Worm (Caenorhabditis elegans): ENCODE measurements around the gene eat-4.

The eat-4 gene

DNA sequence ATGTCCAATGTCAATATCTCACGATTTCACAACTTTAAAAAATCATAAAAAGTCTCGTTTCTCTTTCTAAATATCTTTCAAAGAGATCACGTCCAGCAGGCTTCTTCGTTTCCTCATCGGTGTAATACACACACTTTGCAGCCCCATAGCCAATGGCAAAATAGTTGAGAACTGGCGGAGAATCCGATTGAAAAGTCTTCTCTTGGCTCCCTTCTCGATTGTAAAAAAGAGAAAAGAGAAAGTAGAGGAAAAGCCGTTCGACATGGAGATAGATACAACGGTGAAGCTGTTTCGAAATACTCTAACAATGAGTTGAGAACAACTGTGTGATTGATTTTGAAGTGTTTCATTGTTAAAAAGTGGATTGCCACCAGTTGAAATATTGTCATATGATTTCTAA lies 15.1 kb downstream of the eat-4 start:
- TF ChIP-seq Y55F3AM.14 (GFP tag; optimal IDR thresholded peaks at IDR 0.05): no peak
- TF ChIP-seq R02D3.7 (tag; optimal IDR thresholded peaks at IDR 0.05): no peak
- TF ChIP-seq sma-3 (GFP tag; optimal IDR thresholded peaks at IDR 0.05): no peak
- TF ChIP-seq ceh-82 (tag; optimal IDR thresholded peaks at IDR 0.05): no peak
- no peak for TF ChIP-seq alr-1 (tag; optimal IDR thresholded peaks at IDR 0.05)
- no peak for TF ChIP-seq aly-2 (tag; optimal IDR thresholded peaks at IDR 0.05)
- TF ChIP-seq nhr-21 (tag; optimal IDR thresholded peaks at IDR 0.05): no peak
- TF ChIP-seq unc-62 (GFP tag; optimal IDR thresholded peaks at IDR 0.05): no peak
- peak; percentile 54 for TF ChIP-seq C34F6.9 (tag; optimal IDR thresholded peaks at IDR 0.05)
- no peak for TF ChIP-seq lin-39 (tag; optimal IDR thresholded peaks at IDR 0.05)
- TF ChIP-seq mab-5 (tag; optimal IDR thresholded peaks at IDR 0.05): no peak
- TF ChIP-seq ztf-4 (tag; optimal IDR thresholded peaks at IDR 0.05): no peak
- no peak for TF ChIP-seq crh-2 (tag; optimal IDR thresholded peaks at IDR 0.05)
- TF ChIP-seq ZK546.5 (tag; optimal IDR thresholded peaks at IDR 0.05): no peak
- TF ChIP-seq zag-1 (tag; optimal IDR thresholded peaks at IDR 0.05): no peak
- TF ChIP-seq lsy-2 (tag; optimal IDR thresholded peaks at IDR 0.05): peak in 1 of 2 experiments; percentile 27
- TF ChIP-seq egl-27 (tag; optimal IDR thresholded peaks at IDR 0.05): no peak
- TF ChIP-seq nhr-77 (tag; optimal IDR thresholded peaks at IDR 0.05): no peak
- TF ChIP-seq sma-9 (GFP tag; optimal IDR thresholded peaks at IDR 0.05): no peak
- TF ChIP-seq sma-9 (tag; optimal IDR thresholded peaks at IDR 0.05): no peak
- TF ChIP-seq nhr-23 (tag; optimal IDR thresholded peaks at IDR 0.05): no peak
- no peak for TF ChIP-seq ama-1 (optimal IDR thresholded peaks at IDR 0.05)
- no peak for TF ChIP-seq elt-3 (tag; optimal IDR thresholded peaks at IDR 0.05)
- no peak for TF ChIP-seq nhr-6 (tag; optimal IDR thresholded peaks at IDR 0.05)
- TF ChIP-seq F13H6.1 (tag; optimal IDR thresholded peaks at IDR 0.05): peak; percentile 18
- TF ChIP-seq sem-4 (tag; optimal IDR thresholded peaks at IDR 0.05): no peak
- no peak for TF ChIP-seq nhr-12 (tag; optimal IDR thresholded peaks at IDR 0.05)
- peak; percentile 50 for TF ChIP-seq nhr-129 (tag; optimal IDR thresholded peaks at IDR 0.05)
- no peak for TF ChIP-seq ceh-16 (tag; optimal IDR thresholded peaks at IDR 0.05)
- TF ChIP-seq blmp-1 (tag; optimal IDR thresholded peaks at IDR 0.05; ENCODE audit: insufficient read depth): no peak
- no peak for TF ChIP-seq skn-1 (tag; optimal IDR thresholded peaks at IDR 0.05)
- no peak for TF ChIP-seq lin-13 (GFP tag; optimal IDR thresholded peaks at IDR 0.05)
- TF ChIP-seq unc-39 (tag; optimal IDR thresholded peaks at IDR 0.05): no peak

DNA sequence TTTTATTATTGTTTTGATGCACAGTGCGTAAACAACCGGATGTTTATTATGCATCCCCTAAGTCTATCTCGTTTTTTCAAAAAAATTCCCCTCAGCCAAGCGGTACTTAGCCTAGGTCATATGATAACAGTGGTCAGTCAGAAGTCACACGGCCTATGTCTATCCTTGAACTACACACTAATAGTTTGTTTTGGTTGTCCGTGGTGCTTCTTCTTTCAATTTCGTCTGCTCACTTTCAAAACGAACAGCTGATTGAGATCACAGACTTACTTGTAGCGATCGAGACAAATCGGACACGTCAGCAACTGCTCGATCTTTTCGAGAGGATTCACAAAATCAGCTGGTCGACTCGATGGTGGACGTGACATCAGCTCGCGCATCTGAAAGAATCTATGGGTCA lies 16.3 kb downstream of the eat-4 start:
- TF ChIP-seq unc-39 (tag; optimal IDR thresholded peaks at IDR 0.05): no peak
- peak in 1 of 2 experiments; percentile 20 for TF ChIP-seq lsy-2 (tag; optimal IDR thresholded peaks at IDR 0.05)
- TF ChIP-seq nhr-129 (tag; optimal IDR thresholded peaks at IDR 0.05): peak; percentile 69

DNA sequence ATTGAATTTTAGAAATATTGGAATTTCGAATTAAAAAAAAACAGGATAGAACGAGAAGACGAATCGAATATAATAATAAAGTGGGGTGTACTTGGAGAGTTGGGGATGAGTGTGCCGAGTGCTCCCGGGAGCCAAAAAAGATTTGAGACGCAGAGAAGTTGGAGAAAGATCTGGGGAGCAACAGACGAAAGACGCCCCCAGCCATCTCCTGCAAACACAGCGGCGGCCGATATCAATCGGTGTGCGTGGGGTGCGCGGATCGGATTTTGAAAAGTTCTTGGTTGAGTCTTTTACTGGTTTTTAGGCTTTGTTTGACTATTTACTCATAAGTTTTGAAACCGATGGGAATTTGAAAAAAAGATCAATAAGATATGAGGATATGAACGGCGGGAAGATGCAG lies 17.1 kb downstream of the eat-4 start, which contains the start of gene nhl-1:
Gene nhl-1, minus strand, starts transcription at position 101 of the 400 bp plus-strand sequence.
- TF ChIP-seq Y55F3AM.14 (GFP tag; optimal IDR thresholded peaks at IDR 0.05) (no peak), nhr-23 (tag; optimal IDR thresholded peaks at IDR 0.05) (no peak), ceh-16 (tag; optimal IDR thresholded peaks at IDR 0.05) (no peak), peb-1 (tag; optimal IDR thresholded peaks at IDR 0.05) (no peak), C34F6.9 (tag; optimal IDR thresholded peaks at IDR 0.05) (no peak), unc-39 (tag; optimal IDR thresholded peaks at IDR 0.05) (no peak), nhr-11 (tag; optimal IDR thresholded peaks at IDR 0.05) (no peak), elt-1 (tag; optimal IDR thresholded peaks at IDR 0.05) (no peak), nhr-25 (tag; optimal IDR thresholded peaks at IDR 0.05) (no peak)

DNA sequence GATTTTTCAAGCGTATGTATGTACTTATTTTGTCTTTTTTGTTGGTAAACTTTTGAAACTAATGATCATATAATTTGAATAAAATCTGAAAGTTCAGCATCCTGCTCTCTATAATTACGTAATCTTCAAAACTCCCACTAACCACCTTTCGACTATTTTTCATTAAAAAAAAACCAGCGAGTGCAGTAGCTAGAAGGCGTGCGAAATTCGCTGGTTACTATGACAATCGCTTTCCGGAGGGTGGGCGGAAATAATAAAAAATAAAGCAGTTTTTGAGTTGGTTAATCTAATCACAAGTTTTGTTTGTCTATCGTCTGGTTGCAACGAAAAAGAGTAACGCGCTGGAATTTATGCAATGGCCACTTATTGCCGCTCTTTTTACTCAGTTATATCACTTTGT lies 18.1 kb downstream of the eat-4 start, which contains the start of gene irld-34:
Gene irld-34, plus strand, starts transcription at position 301 of the 400 bp plus-strand sequence.
- TF ChIP-seq nhr-21 (tag; optimal IDR thresholded peaks at IDR 0.05) (no peak), lin-13 (GFP tag; optimal IDR thresholded peaks at IDR 0.05) (no peak), F13H6.1 (tag; optimal IDR thresholded peaks at IDR 0.05) (no peak), nhr-25 (tag; optimal IDR thresholded peaks at IDR 0.05) (no peak), unc-39 (tag; optimal IDR thresholded peaks at IDR 0.05) (no peak), elt-1 (tag; optimal IDR thresholded peaks at IDR 0.05) (no peak), ama-1 (optimal IDR thresholded peaks at IDR 0.05) (no peak)

DNA sequence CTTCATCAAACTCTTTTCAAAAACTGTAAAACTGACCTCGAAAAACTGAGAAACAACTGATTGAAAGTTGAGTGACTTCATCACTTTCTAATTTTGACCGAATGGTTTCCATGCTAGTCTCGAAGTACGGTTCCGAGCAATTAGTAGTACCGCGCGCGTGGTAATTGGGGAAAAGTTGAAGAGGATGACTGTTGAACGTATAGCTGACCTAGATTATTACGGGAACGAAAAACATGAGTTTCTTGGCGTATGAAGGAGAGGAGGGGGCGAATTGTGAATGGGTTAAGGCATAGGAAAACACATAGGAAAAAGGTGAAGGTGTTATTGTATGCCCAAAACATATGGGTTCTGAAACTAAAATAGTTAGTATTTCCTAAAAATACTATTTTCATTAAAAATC lies 24.9 kb downstream of the eat-4 start, which contains the start of gene ptr-9:
Gene ptr-9, minus strand, starts transcription at position 101 of the 400 bp plus-strand sequence.
- TF ChIP-seq nhr-10 (tag; optimal IDR thresholded peaks at IDR 0.05) (no peak), nhr-237 (tag; optimal IDR thresholded peaks at IDR 0.05) (no peak), nhr-23 (tag; optimal IDR thresholded peaks at IDR 0.05) (no peak), C34F6.9 (tag; optimal IDR thresholded peaks at IDR 0.05) (no peak), crh-2 (tag; optimal IDR thresholded peaks at IDR 0.05) (no peak), ztf-1 (GFP tag; conservative IDR thresholded peaks at IDR 0.05) (no peak), ama-1 (optimal IDR thresholded peaks at IDR 0.05) (no peak), ceh-16 (tag; optimal IDR thresholded peaks at IDR 0.05) (no peak), mdl-1 (tag; optimal IDR thresholded peaks at IDR 0.05) (no peak), peb-1 (tag; optimal IDR thresholded peaks at IDR 0.05) (no peak), sma-3 (GFP tag; optimal IDR thresholded peaks at IDR 0.05) (no peak), F13H6.1 (tag; optimal IDR thresholded peaks at IDR 0.05) (no peak), unc-55 (GFP tag; optimal IDR thresholded peaks at IDR 0.05) (no peak), elt-3 (tag; optimal IDR thresholded peaks at IDR 0.05) (no peak), aly-2 (tag; optimal IDR thresholded peaks at IDR 0.05) (no peak), egl-27 (tag; optimal IDR thresholded peaks at IDR 0.05) (no peak), lin-11 (tag; optimal IDR thresholded peaks at IDR 0.05) (no peak)

Data from whole organism, L2 larva.